Fruit fly (Drosophila melanogaster) S2 (cell line): ENCODE data around the gene CG9672.

ENCODE experiments used
- CG8478 ChIP-seq: fragments of >200 bp; optimal IDR thresholded peaks from 2 replicates; lab custom pipeline; 2018
- CTCF ChIP-seq, 2 experiments: fragments of >200 bp; optimal IDR thresholded peaks; 2 replicates each; lab custom pipeline; 2018

CG9672 gene

DNA sequence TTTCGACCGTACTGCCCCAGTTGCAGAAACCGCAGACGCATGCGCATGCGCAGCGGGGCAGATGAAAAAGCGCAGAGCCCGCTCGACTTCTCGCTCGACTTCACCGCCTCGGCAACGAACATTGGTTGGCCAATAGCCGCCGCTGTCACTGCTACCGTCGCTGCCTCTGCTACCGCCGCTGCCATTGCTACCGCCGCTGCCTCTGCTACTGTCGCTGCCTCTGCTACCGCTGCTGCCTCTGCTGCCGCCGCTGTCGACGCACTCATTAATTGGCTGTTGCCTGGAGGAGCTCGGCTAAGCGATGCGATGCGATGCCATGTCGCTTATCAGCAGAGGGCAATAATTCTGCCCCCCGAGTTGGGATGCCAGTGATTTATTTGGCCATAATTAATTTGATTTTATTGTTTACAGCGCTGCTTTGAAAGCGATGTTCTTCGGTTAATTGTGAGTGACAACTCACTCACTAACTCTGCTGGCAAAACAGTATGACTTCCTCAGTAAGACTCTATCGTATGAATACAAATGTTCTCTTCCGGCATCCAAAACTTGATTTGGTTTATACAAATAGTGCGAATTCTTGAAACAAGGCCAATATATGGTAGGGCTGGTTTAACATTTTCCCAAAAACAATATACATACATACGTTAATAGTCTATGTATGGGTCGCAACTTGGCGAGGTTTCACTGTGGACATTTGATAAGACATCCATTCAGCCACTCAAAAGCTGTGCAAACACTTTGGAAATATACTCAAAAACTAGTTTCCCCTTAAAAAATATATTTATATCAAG lies 35.8 kb downstream of the CG9672 start:
- TF ChIP-seq CTCF (optimal IDR thresholded peaks at IDR 0.05; lab: Kevin White, UChicago) (no peak), CG8478 (lab: Kevin White, UChicago) (no peak)

DNA sequence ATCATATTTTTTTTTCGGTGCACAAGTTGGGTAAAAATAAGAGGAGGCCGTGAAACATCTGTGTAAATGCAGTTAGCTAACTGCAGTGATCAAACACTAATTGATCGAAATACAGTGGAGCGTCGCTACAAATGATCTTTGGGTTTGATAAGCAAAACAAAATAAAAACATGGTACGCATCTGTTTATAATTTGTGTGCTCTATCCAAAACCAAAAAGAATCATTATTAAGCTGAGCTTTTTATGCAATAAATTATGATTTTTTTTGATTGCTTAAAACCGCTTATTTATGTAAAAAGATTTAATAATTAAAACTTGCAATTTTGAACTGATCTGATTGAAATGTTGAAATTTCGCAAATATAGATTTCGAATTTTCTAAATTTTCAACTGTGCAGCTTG lies 36.4 kb downstream of the CG9672 start:
- TF ChIP-seq CG8478 (lab: Kevin White, UChicago) = no peak
- TF ChIP-seq CTCF (optimal IDR thresholded peaks at IDR 0.05; lab: Kevin White, UChicago) = no peak

DNA sequence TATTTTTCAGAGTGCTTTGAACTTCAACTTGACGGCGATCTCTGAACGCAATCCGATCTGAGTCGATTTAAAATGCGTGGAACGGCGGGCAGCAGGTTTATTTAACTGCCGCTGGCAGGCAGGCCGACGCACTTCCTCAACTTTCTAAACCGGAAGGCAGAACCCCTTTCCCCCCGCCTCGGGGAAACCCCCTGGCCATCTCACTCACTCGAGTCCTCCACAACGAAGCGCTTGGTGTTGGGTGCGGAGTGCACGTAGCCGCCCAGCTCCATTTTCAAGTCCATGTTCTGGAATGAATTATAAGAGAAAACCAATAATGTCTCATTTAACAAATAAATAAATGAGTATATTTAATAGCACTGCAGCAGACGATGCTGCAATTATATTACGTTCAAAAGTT lies 36.8 kb downstream of the CG9672 start:
- TF ChIP-seq CTCF (optimal IDR thresholded peaks at IDR 0.05; lab: Kevin White, UChicago) (no peak), CG8478 (lab: Kevin White, UChicago) (no peak)

DNA sequence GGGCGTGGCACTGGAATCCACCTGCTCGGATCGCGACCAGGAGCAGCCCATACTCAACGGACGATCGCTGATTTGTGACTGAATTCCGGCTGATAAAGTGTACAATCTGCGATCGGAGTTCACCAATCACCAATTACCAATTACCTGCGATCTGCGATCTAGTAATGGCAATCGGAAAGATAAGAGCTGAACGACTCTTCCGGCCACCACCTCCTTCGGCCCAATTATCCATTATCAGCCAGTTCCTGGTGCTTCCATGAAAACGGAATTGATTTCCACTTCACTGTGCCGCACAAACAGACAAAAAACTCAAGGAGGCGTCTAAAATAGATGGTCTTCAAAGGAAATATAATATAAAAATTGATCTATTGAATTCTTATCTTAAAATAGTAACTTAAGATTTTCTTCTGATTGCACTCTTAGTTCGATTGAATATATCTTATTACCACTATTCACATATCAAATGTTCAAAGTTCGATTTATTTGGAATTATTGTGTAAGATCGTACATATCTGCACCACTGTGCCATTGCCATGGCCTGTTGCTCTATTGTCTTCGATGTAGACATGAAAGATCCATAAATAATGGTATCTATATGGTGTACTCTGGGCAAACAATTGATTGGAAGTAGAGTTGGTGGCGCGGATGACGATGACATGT lies 42.1 kb downstream of the CG9672 start, which contains the start of gene CG15865:
TSS of gene CG15865 (minus strand) at position 51 of the 660 bp plus-strand sequence.
- TF ChIP-seq CG8478 (lab: Kevin White, UChicago) = no peak
- TF ChIP-seq CTCF (optimal IDR thresholded peaks at IDR 0.05; lab: Kevin White, UChicago) = no peak

DNA sequence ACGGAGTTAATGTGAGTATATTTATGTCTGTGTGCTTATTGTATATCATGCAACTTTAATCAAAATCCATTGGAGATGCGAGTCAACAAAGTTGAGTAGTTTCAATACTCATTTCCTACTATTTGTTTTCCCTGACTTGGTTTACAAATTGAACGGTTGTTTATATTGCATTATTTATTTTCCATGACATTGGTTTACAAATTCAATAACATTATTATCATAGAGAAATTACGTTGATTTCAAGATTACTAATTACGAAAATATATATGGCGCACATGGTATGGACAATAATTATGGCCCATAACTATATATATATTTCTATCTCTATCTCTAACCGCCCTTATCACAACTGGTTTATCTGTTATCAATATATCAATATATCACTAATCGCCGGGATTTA lies 46.0 kb downstream of the CG9672 start:
- TF ChIP-seq CG8478 (lab: Kevin White, UChicago) (no peak), CTCF (optimal IDR thresholded peaks at IDR 0.05; lab: Kevin White, UChicago) (no peak)
